Worm (Caenorhabditis elegans) whole organism, mixed stage, embryonic: ENCODE data around the gene C04A11.1.

Experiments
- ceh-83 ChIP-seq: fragments of 200-800 bp; sonication (Bioruptor generic); optimal IDR thresholded peaks from 2 replicates; lab custom pipeline; 2018; ENCODE audit warnings: mild to moderate bottlenecking, missing genetic modification characterization, missing compliant biosample characterization
- flh-1 ChIP-seq: fragments of 200-800 bp; sonication (Bioruptor generic); optimal IDR thresholded peaks from 2 replicates; lab custom pipeline; 2018; ENCODE audit warnings: mild to moderate bottlenecking, missing genetic modification characterization, moderate library complexity, missing compliant biosample characterization

DNA sequence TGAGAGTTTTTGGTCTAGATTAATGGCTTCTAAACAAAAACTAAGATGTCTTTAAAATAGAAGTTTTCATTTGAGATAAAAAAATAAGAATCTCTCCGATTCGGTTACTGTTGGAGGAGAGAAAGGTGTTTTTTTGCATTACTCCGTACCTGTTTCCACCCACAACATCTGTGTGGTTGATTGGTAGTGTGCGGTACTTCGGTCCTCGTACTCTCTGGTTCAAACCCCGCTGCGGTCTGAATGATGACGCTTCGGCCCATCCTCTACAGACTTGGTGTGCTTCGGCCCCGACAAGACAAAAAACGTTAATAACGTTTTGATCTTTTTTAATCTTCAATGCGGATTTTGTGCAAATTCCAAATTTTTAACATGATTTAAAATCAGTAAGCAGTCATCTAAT is 37.2 kb downstream of the C04A11.1 start:
- TF ChIP-seq ceh-83 (GFP tag; lab: Kevin White, UChicago) (no peak), flh-1 (GFP tag; lab: Kevin White, UChicago) (no peak)
